Worm (Caenorhabditis elegans): ENCODE data around the gene F49F1.11.

DNA sequence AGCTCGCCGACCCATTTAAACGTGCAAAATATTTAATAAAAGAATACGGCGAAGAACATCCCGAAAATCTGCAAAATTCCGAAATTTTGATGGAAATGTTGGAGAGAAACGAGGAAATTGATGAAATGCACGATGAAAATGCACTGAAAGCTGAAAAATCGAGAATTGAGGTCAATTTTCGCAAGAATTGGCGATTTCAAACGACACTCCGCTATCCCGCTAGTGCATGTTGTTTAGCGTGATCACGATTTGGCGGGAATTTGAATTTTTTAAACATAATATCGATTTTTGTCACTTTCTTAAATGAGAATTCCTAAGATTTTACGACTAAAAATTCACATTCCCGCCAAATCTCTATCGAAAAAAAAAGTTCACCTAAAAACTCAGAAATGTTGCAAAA, 36.3 kb upstream of the F49F1.11 start:
- TF ChIP-seq nhr-28 (tag; optimal IDR thresholded peaks at IDR 0.05) = no peak
- TF ChIP-seq elt-3 (tag; optimal IDR thresholded peaks at IDR 0.05) = no peak
- no peak for TF ChIP-seq pha-4 (tag; optimal IDR thresholded peaks at IDR 0.05)
- TF ChIP-seq tbx-8 (GFP tag; optimal IDR thresholded peaks at IDR 0.05) = no peak
